Worm (Caenorhabditis elegans) whole organism, midembryonic: Measurements from ENCODE around the gene Y55D9A.2.

Experiments
- cog-1 ChIP-seq: sonication (generic microtip); optimal IDR thresholded peaks from 2 replicates; lab custom pipeline; 2016; ENCODE audit warnings: missing genetic modification characterization, missing compliant biosample characterization
- flt-1 ChIP-seq: fragments of 200-800 bp; sonication (Bioruptor generic); IDR thresholded peaks from 2 replicates; pipeline ENCODE4 v1.3.6; 2022; ENCODE audit warnings: missing genetic modification characterization, missing compliant biosample characterization
- ref-1 ChIP-seq: fragments of 200-800 bp; sonication (Bioruptor generic); conservative IDR thresholded peaks from 2 replicates; pipeline ENCODE4 v1.3.6; 2022; ENCODE audit warnings: missing genetic modification reagents, missing genetic modification characterization, missing compliant biosample characterization
- tab-1 ChIP-seq: fragments of 200-800 bp; sonication (Bioruptor generic); IDR thresholded peaks from 2 replicates; pipeline ENCODE4 v1.3.6; 2022; ENCODE audit warnings: missing genetic modification characterization, missing compliant biosample characterization
- ztf-23 ChIP-seq: fragments of 200-800 bp; sonication (Bioruptor generic); IDR thresholded peaks from 2 replicates; pipeline ENCODE4 v1.3.6; 2022; ENCODE audit warnings: missing genetic modification reagents, missing genetic modification characterization, missing compliant biosample characterization

- TF ChIP-seq cog-1 (tag; lab: Kevin White, UChicago), result no peak
- TF ChIP-seq tab-1 (GFP tag; lab: Robert Waterston, UW), result no peak
- no peak for TF ChIP-seq ref-1 (GFP tag; lab: Robert Waterston, UW)
- TF ChIP-seq ztf-23 (GFP tag; lab: Robert Waterston, UW), result no peak
- TF ChIP-seq flt-1 (GFP tag; lab: Robert Waterston, UW), result no peak
Observed at ce11 chrIV:12653094-12653493, 47.9 kb upstream of the Y55D9A.2 start, which contains the start of the genes wdfy-3 and C26H9A.4.
